Worm (Caenorhabditis elegans) whole organism, midembryonic: ENCODE measurements around the gene nta-1.

ENCODE experiments used
- cog-1 ChIP-seq: sonication (generic microtip); optimal IDR thresholded peaks from 2 replicates; lab custom pipeline; 2016; ENCODE audit warnings: missing genetic modification characterization, missing compliant biosample characterization
- klf-2 ChIP-seq: fragments of 200-800 bp; sonication (Bioruptor generic); conservative IDR thresholded peaks from 2 replicates; pipeline ENCODE4 v1.3.6; 2022; ENCODE audit warnings: missing genetic modification reagents, missing genetic modification characterization, missing compliant biosample characterization
- tab-1 ChIP-seq: fragments of 200-800 bp; sonication (Bioruptor generic); IDR thresholded peaks from 2 replicates; pipeline ENCODE4 v1.3.6; 2022; ENCODE audit warnings: missing genetic modification characterization, missing compliant biosample characterization
- ztf-29 ChIP-seq: fragments of 200-800 bp; sonication (Bioruptor generic); IDR thresholded peaks from 2 replicates; pipeline ENCODE4 v1.3.6; 2022; ENCODE audit warnings: missing genetic modification reagents, missing genetic modification characterization, missing compliant biosample characterization

- TF ChIP-seq ztf-29 (GFP tag; lab: Robert Waterston, UW), result no peak
- TF ChIP-seq cog-1, result no peak
- TF ChIP-seq tab-1 (GFP tag; lab: Robert Waterston, UW), result no peak
- no peak for TF ChIP-seq klf-2 (GFP tag; lab: Robert Waterston, UW)
Measured at ce11 chrII:3736893-3737375, 6.7 kb downstream of the nta-1 start, which contains the start of gene F12E12.6.
